Worm (Caenorhabditis elegans) whole organism, young adult: Measurements from ENCODE around the gene phdh-1.

Experiments used
- B0019.2 ChIP-seq: fragments of 200-800 bp; sonication (Bioruptor generic); conservative IDR thresholded peaks from 2 replicates; pipeline ENCODE4 v1.3.6; 2022; ENCODE audit warnings: missing genetic modification reagents, missing genetic modification characterization, missing compliant biosample characterization
- B0035.1 ChIP-seq: sonication (generic microtip); optimal IDR thresholded peaks from 2 replicates; lab custom pipeline; 2016; ENCODE audit warnings: missing genetic modification characterization, mild to moderate bottlenecking, missing compliant biosample characterization, missing genotype, missing genetic modification reagents
- C17E4.6 ChIP-seq: fragments of 200-800 bp; sonication (Bioruptor generic); IDR thresholded peaks from 2 replicates; pipeline ENCODE4 v1.3.6; 2022; ENCODE audit warnings: missing genetic modification reagents, missing genetic modification characterization, missing compliant biosample characterization
- D2030.7 ChIP-seq: fragments of 200-800 bp; sonication (Bioruptor generic); IDR thresholded peaks from 2 replicates; pipeline ENCODE4 v1.3.6; 2022; ENCODE audit warnings: missing genetic modification reagents, missing genetic modification characterization, missing compliant biosample characterization
- F23B12.7 ChIP-seq: sonication (generic microtip); optimal IDR thresholded peaks from 2 replicates; lab custom pipeline; 2017; ENCODE audit warnings: missing genetic modification characterization, mild to moderate bottlenecking, missing compliant biosample characterization, antibody characterized with exemption, moderate library complexity; ENCODE audit not compliant: insufficient read depth
- F33H1.4 ChIP-seq: fragments of 200-800 bp; sonication (Bioruptor generic); IDR thresholded peaks from 2 replicates; pipeline ENCODE4 v1.3.6; 2022; ENCODE audit warnings: missing genetic modification reagents, missing genetic modification characterization, missing compliant biosample characterization
- F39B2.1 ChIP-seq: fragments of 200-800 bp; sonication (Bioruptor generic); IDR thresholded peaks from 2 replicates; pipeline ENCODE4 v1.3.6; 2022; ENCODE audit warnings: missing genetic modification reagents, missing genetic modification characterization, missing compliant biosample characterization
- F49E8.2 ChIP-seq: sonication (generic microtip); optimal IDR thresholded peaks from 3 replicates; lab custom pipeline; 2017; ENCODE audit warnings: missing genetic modification characterization, mild to moderate bottlenecking, missing compliant biosample characterization, antibody characterized with exemption, moderate library complexity; ENCODE audit not compliant: insufficient read depth
- K11D2.4 ChIP-seq: fragments of 200-800 bp; sonication (Bioruptor generic); IDR thresholded peaks from 2 replicates; pipeline ENCODE4 v1.3.6; 2022; ENCODE audit warnings: missing genetic modification reagents, missing genetic modification characterization, missing compliant biosample characterization
- Y53G8AR.9 ChIP-seq: fragments of 200-800 bp; sonication (Bioruptor generic); conservative IDR thresholded peaks from 2 replicates; pipeline ENCODE4 v1.3.6; 2022; ENCODE audit warnings: missing genetic modification reagents, missing genetic modification characterization, missing compliant biosample characterization
- Y56A3A.18 ChIP-seq: fragments of 200-800 bp; sonication (Bioruptor generic); IDR thresholded peaks from 2 replicates; pipeline ENCODE4 v1.3.6; 2022; ENCODE audit warnings: missing genetic modification reagents, missing genetic modification characterization, missing compliant biosample characterization
- Y79H2A.3 ChIP-seq: fragments of 200-800 bp; sonication (Bioruptor generic); conservative IDR thresholded peaks from 2 replicates; pipeline ENCODE4 v1.3.6; 2022; ENCODE audit warnings: missing genetic modification reagents, missing genetic modification characterization, missing compliant biosample characterization
- aptf-3 ChIP-seq: fragments of 200-800 bp; sonication (Bioruptor generic); IDR thresholded peaks from 2 replicates; pipeline ENCODE4 v1.3.6; 2022; ENCODE audit warnings: missing genetic modification characterization, missing compliant biosample characterization
- atf-7 ChIP-seq: sonication (generic microtip); optimal IDR thresholded peaks from 2 replicates; lab custom pipeline; 2017; ENCODE audit warnings: mild to moderate bottlenecking, missing genetic modification characterization, missing compliant biosample characterization
- ceh-40 ChIP-seq: fragments of 200-800 bp; sonication (Bioruptor generic); IDR thresholded peaks from 2 replicates; pipeline ENCODE4 v1.3.6; 2022; ENCODE audit warnings: missing genetic modification characterization, missing compliant biosample characterization
- dpl-1 ChIP-seq: fragments of 150-350 bp; optimal IDR thresholded peaks from 2 replicates; lab custom pipeline; 2014; ENCODE audit warnings: missing biosample characterization, missing genetic modification reagents, missing genetic modification characterization
- egl-18 ChIP-seq: fragments of 200-800 bp; sonication (Bioruptor generic); IDR thresholded peaks from 2 replicates; pipeline ENCODE4 v1.3.6; 2022; ENCODE audit warnings: missing genetic modification reagents, missing genetic modification characterization, missing compliant biosample characterization
- gei-17 ChIP-seq: fragments of 200-800 bp; sonication (Bioruptor generic); optimal IDR thresholded peaks from 2 replicates; lab custom pipeline; 2018; ENCODE audit warnings: mild to moderate bottlenecking, missing genetic modification characterization, missing compliant biosample characterization
- hmg-20 ChIP-seq: fragments of 200-800 bp; sonication (Bioruptor generic); IDR thresholded peaks from 2 replicates; pipeline ENCODE4 v1.3.6; 2022; ENCODE audit warnings: missing genetic modification reagents, missing genetic modification characterization, missing compliant biosample characterization
- hrde-1 ChIP-seq: sonication (generic microtip); optimal IDR thresholded peaks from 2 replicates; lab custom pipeline; 2016; ENCODE audit warnings: missing genetic modification characterization, mild to moderate bottlenecking, missing compliant biosample characterization, moderate library complexity, missing genotype, missing genetic modification reagents, borderline replicate concordance
- let-607 ChIP-seq, 2 experiments: fragments of 200-800 bp in 1 of 2; sonication (Bioruptor generic) in 1 of 2; sonication (generic microtip) in 1 of 2; optimal IDR thresholded peaks; 2 replicates each; lab custom pipeline; 2016 to 2018; ENCODE audit warnings: mild to moderate bottlenecking in 2 of 2, missing compliant biosample characterization in 2 of 2, missing genetic modification characterization in 2 of 2, moderate library complexity in 2 of 2, missing genotype in 1 of 2
- lin-40 ChIP-seq: sonication (generic microtip); optimal IDR thresholded peaks from 2 replicates; lab custom pipeline; 2016; ENCODE audit warnings: missing genetic modification characterization, mild to moderate bottlenecking, missing compliant biosample characterization, missing genotype, missing genetic modification reagents
- lsl-1 ChIP-seq: fragments of 200-800 bp; sonication (Bioruptor generic); optimal IDR thresholded peaks from 2 replicates; lab custom pipeline; 2018; ENCODE audit warnings: mild to moderate bottlenecking, missing genetic modification characterization, moderate library complexity, missing compliant biosample characterization
- madf-10 ChIP-seq: sonication (generic microtip); optimal IDR thresholded peaks from 2 replicates; lab custom pipeline; 2016; ENCODE audit warnings: mild to moderate bottlenecking, missing genetic modification characterization, missing compliant biosample characterization
- mel-28 ChIP-seq: sonication (generic microtip); optimal IDR thresholded peaks from 2 replicates; lab custom pipeline; 2016; ENCODE audit warnings: borderline replicate concordance, mild to moderate bottlenecking, missing genetic modification characterization, missing compliant biosample characterization
- nfya-1 ChIP-seq: sonication (generic microtip); optimal IDR thresholded peaks from 2 replicates; lab custom pipeline; 2017; ENCODE audit warnings: antibody characterized with exemption, missing compliant biosample characterization, missing genetic modification characterization, borderline replicate concordance; ENCODE audit not compliant: insufficient read depth
- nfya-2 ChIP-seq: fragments of 200-800 bp; sonication (Bioruptor generic); IDR thresholded peaks from 2 replicates; pipeline ENCODE4 v1.3.6; 2022; ENCODE audit warnings: missing genetic modification reagents, missing genetic modification characterization, missing compliant biosample characterization
- nfyb-1 ChIP-seq: fragments of 200-800 bp; sonication (Bioruptor generic); IDR thresholded peaks from 2 replicates; pipeline ENCODE4 v1.3.6; 2022; ENCODE audit warnings: missing genetic modification reagents, missing genetic modification characterization, missing compliant biosample characterization
- pha-4 ChIP-seq: fragments of 150-350 bp; sonication (generic microtip); optimal IDR thresholded peaks from 2 replicates; lab custom pipeline; 2014; ENCODE audit warnings: missing biosample characterization, missing genetic modification reagents, missing genetic modification characterization
- sea-2 ChIP-seq: fragments of 200-800 bp; sonication (Bioruptor generic); IDR thresholded peaks from 2 replicates; pipeline ENCODE4 v1.3.6; 2022; ENCODE audit warnings: missing genetic modification characterization, missing compliant biosample characterization
- snpc-1.1 ChIP-seq: sonication (generic microtip); optimal IDR thresholded peaks from 2 replicates; lab custom pipeline; 2017; ENCODE audit warnings: missing genetic modification characterization, mild to moderate bottlenecking, missing compliant biosample characterization, antibody characterized with exemption, moderate library complexity, missing genotype, missing genetic modification reagents; ENCODE audit not compliant: insufficient read depth
- snpc-1.3 ChIP-seq: sonication (generic microtip); optimal IDR thresholded peaks from 2 replicates; lab custom pipeline; 2017; ENCODE audit warnings: missing genetic modification characterization, mild to moderate bottlenecking, missing compliant biosample characterization, antibody characterized with exemption, moderate library complexity, missing genotype, missing genetic modification reagents; ENCODE audit not compliant: insufficient read depth
- snpc-3.4 ChIP-seq: sonication (generic microtip); optimal IDR thresholded peaks from 2 replicates; lab custom pipeline; 2017; ENCODE audit warnings: missing genetic modification characterization, mild to moderate bottlenecking, missing compliant biosample characterization, antibody characterized with exemption, moderate library complexity, missing genotype, missing genetic modification reagents
- sptf-2 ChIP-seq: fragments of 200-800 bp; sonication (Bioruptor generic); optimal IDR thresholded peaks from 2 replicates; lab custom pipeline; 2018; ENCODE audit warnings: mild to moderate bottlenecking, missing genetic modification characterization, missing compliant biosample characterization
- unc-62 ChIP-seq: fragments of 150-350 bp; optimal IDR thresholded peaks from 2 replicates; lab custom pipeline; 2014; ENCODE audit warnings: missing biosample characterization, missing genetic modification reagents, missing genetic modification characterization

phdh-1 gene

ce11 chrII:13636596-13636995 lies 1.7 kb downstream of the phdh-1 start:
- TF ChIP-seq ceh-40 (GFP tag; lab: Robert Waterston, UW), result no peak
- 0 out of 2 replicates have a peak, but pooled peaks have one; percentile 11 for TF ChIP-seq K11D2.4 (GFP tag; lab: Robert Waterston, UW)
- no peak for TF ChIP-seq madf-10 (tag; lab: Kevin White, UChicago)
- peak; percentile 67 for TF ChIP-seq Y53G8AR.9 (GFP tag; lab: Robert Waterston, UW)
- no peak for TF ChIP-seq aptf-3 (GFP tag; lab: Robert Waterston, UW)
- 0 out of 2 replicates have a peak, but pooled peaks have one; percentile 38 for TF ChIP-seq Y56A3A.18
- TF ChIP-seq, all 124 proteins: peak for 3

ce11 chrII:13632238-13632637 lies 6.0 kb downstream of the phdh-1 start, which contains the start of gene tag-10:
Gene tag-10, plus strand, starts transcription at chrII:13632584.
- TF ChIP-seq sea-2 (GFP tag; lab: Robert Waterston, UW) (no peak), snpc-1.3 (no peak), pha-4 (tag; lab: Kevin White, UChicago) (no peak), D2030.7 (GFP tag; lab: Robert Waterston, UW) (no peak), snpc-1.1 (tag; lab: Kevin White, UChicago) (no peak), hrde-1 (tag; lab: Kevin White, UChicago) (no peak), dpl-1 (GFP tag; lab: Kevin White, UChicago) (no peak), lsl-1 (GFP tag; lab: Kevin White, UChicago) (no peak), hmg-20 (GFP tag; lab: Robert Waterston, UW) (no peak), nfya-2 (no peak), C17E4.6 (GFP tag; lab: Robert Waterston, UW) (no peak), gei-17 (no peak), snpc-3.4 (tag; lab: Kevin White, UChicago) (no peak), mel-28 (tag; lab: Kevin White, UChicago) (no peak), B0035.1 (no peak), F49E8.2 (tag; lab: Kevin White, UChicago) (no peak)
- TF ChIP-seq, all 124 proteins: peak for 0

DNA sequence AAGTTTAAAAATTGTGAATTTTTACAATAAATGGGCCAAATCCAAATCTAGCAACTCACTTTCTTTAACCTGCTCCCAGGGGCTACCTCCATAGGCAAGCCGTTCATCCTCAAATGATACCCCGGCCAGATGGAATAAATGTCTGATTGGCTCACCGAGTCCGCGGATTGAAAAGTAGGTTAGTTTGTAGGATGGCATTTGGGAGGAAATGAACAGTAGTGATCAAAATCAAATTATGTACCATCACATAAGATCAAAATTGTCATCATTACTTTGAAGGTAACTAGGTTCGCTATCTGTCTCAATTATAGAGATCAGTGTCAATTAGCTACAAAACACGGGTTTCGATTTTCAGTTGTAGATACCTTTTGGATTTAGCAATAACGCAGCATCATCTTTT lies 7.6 kb downstream of the phdh-1 start, which contains the start of the genes gst-17 and gst-18:
Gene gst-17 (minus strand): TSS at position 101 of the 400 bp plus-strand sequence.
Gene gst-18 (minus strand): TSS at position 198 of the 400 bp plus-strand sequence.
- TF ChIP-seq F49E8.2 (tag; lab: Kevin White, UChicago) (no peak), B0019.2 (GFP tag; lab: Robert Waterston, UW) (no peak), snpc-1.3 (no peak), lin-40 (tag; lab: Kevin White, UChicago) (no peak), nfya-1 (no peak), F23B12.7 (no peak), egl-18 (no peak), F39B2.1 (GFP tag; lab: Robert Waterston, UW) (no peak), sptf-2 (GFP tag; lab: Kevin White, UChicago) (no peak), Y53G8AR.9 (GFP tag; lab: Robert Waterston, UW) (no peak), F33H1.4 (GFP tag; lab: Robert Waterston, UW) (no peak), unc-62 (GFP tag; lab: Kevin White, UChicago) (no peak), nfya-2 (no peak), let-607 (tag; optimal IDR thresholded peaks at IDR 0.05; lab: Kevin White, UChicago) (no peak), dpl-1 (GFP tag; lab: Kevin White, UChicago) (no peak), atf-7 (tag; lab: Kevin White, UChicago) (no peak), nfyb-1 (GFP tag; lab: Robert Waterston, UW) (no peak), Y79H2A.3 (GFP tag; lab: Robert Waterston, UW) (no peak), mel-28 (tag; lab: Kevin White, UChicago) (no peak), ceh-40 (GFP tag; lab: Robert Waterston, UW) (no peak)
